Worm (Caenorhabditis elegans): Measurements from ENCODE around the gene fbxc-58.

DNA sequence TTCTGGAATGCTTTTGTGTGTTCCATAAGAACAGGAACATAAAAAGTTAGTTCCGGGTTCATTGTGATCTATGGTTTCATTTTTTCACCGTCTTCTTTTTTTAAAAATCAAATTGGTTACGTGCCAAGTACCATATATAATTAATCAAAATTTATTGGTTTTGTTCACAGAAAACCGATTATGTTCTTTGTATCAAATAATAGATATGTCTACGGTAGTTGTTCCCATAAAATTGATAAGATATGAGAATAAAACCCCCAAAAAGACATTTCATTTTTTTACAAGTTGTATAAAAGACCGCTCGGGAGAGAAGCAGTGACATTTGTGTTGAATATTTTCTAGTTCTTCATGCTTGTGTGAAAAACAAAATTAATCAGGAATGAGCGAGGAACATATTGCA is 9.8 kb downstream of the fbxc-58 start, which contains the start of gene C10C5.5:
- no peak for TF ChIP-seq mel-28 (tag; optimal IDR thresholded peaks at IDR 0.05; ENCODE audit: borderline replicate concordance)
- no peak for TF ChIP-seq F52B5.7 (tag; optimal IDR thresholded peaks at IDR 0.05)
- no peak for TF ChIP-seq B0336.3 (GFP tag; IDR thresholded peaks at IDR 0.05)
- TF ChIP-seq ama-1 (optimal IDR thresholded peaks at IDR 0.05), result no peak
- no peak for TF ChIP-seq ama-1 (GFP tag; optimal IDR thresholded peaks at IDR 0.05)
- TF ChIP-seq nhr-90 (tag; optimal IDR thresholded peaks at IDR 0.05), result no peak
- no peak for TF ChIP-seq nhr-120 (GFP tag; IDR thresholded peaks at IDR 0.05)
- no peak for TF ChIP-seq ztf-28 (GFP tag; IDR thresholded peaks at IDR 0.05)

Measured in whole organism, young adult.